Worm (Caenorhabditis elegans) whole organism, L4/young adult: ENCODE measurements around the gene unc-18.

ENCODE experiments used
- W03F9.2 ChIP-seq: fragments of 150-350 bp; optimal IDR thresholded peaks from 2 replicates; lab custom pipeline; 2014; ENCODE audit warnings: missing biosample characterization, missing genetic modification characterization
- dao-5 ChIP-seq: sonication (generic microtip); optimal IDR thresholded peaks from 2 replicates; lab custom pipeline; 2016; ENCODE audit warnings: missing genotype, missing genetic modification characterization, moderate library complexity, missing compliant biosample characterization
- him-1 ChIP-seq: sonication (generic microtip); optimal IDR thresholded peaks from 2 replicates; lab custom pipeline; 2016; ENCODE audit warnings: missing genotype, missing genetic modification reagents, missing genetic modification characterization, missing compliant biosample characterization

- no peak for TF ChIP-seq W03F9.2 (tag; lab: Kevin White, UChicago)
- no peak for TF ChIP-seq him-1 (tag; lab: Kevin White, UChicago)
- no peak for TF ChIP-seq dao-5 (tag; lab: Kevin White, UChicago)
Measured at ce11 chrX:7689119-7689518, 6.4 kb downstream of the unc-18 start, which contains the start of gene clik-2.
